Fruit fly (Drosophila melanogaster) Kc167 (cell line): ENCODE measurements around the gene SerRS.

Experiments used
- insv ChIP-seq: fragments of >200 bp; optimal IDR thresholded peaks from 3 replicates; lab custom pipeline; 2018; ENCODE audit warnings: missing external identifiers
- psq ChIP-seq: fragments of >200 bp; optimal IDR thresholded peaks from 2 replicates; lab custom pipeline; 2017; ENCODE audit warnings: missing external identifiers

dm6 chr2L:3006925-3007426 is 30.2 kb downstream of the SerRS start:
- TF ChIP-seq insv (lab: Kevin White, UChicago) (no peak), psq (lab: Kevin White, UChicago) (no peak)
